Fruit fly (Drosophila melanogaster): ENCODE results near the gene Cyp9f2.

- TF ChIP-seq Sin3A (optimal IDR thresholded peaks at IDR 0.05), result no peak
- TF ChIP-seq Myc (optimal IDR thresholded peaks at IDR 0.05), result no peak
- no peak for TF ChIP-seq insv (optimal IDR thresholded peaks at IDR 0.05)
Measured at dm6 chr3R:12454492-12454891, 48.7 kb upstream of the Cyp9f2 start.
